Worm (Caenorhabditis elegans): ENCODE measurements around the gene H40L08.8.

ce11 chrX:15072877-15073276 is 4.6 kb downstream of the H40L08.8 start:
- TF ChIP-seq unc-39 (tag; optimal IDR thresholded peaks at IDR 0.05), result no peak
- TF ChIP-seq skn-1 (tag; optimal IDR thresholded peaks at IDR 0.05), result no peak
- TF ChIP-seq ceh-82 (tag; optimal IDR thresholded peaks at IDR 0.05), result no peak
- no peak for TF ChIP-seq ztf-11 (tag; optimal IDR thresholded peaks at IDR 0.05)
